Fruit fly (Drosophila melanogaster) whole organism, wandering third instar larva: ENCODE results near the gene MAGE.
A peak's percentile ranks its signal among the peaks of the same experiment; 100 is the strongest.

ENCODE experiments used
- Abd-B ChIP-seq: fragments of >200 bp; optimal IDR thresholded peaks from 2 replicates; lab custom pipeline; 2017; ENCODE audit warnings: missing biosample characterization, missing genetic modification characterization
- CG32264 ChIP-seq: fragments of 200-800 bp; sonication (Bioruptor generic); optimal IDR thresholded peaks from 2 replicates; lab custom pipeline; 2016; ENCODE audit warnings: missing biosample characterization, missing genetic modification characterization
- CG9705 ChIP-seq: fragments of 200-800 bp; sonication (Bioruptor generic); optimal IDR thresholded peaks from 2 replicates; lab custom pipeline; 2018; ENCODE audit warnings: missing biosample characterization, mild to moderate bottlenecking, missing genetic modification characterization
- CrebA ChIP-seq: fragments of 200-800 bp; sonication (Bioruptor generic); optimal IDR thresholded peaks from 2 replicates; lab custom pipeline; 2016; ENCODE audit warnings: missing biosample characterization, mild to moderate bottlenecking, missing genetic modification characterization, borderline replicate concordance
- Dfd ChIP-seq: fragments of >200 bp; optimal IDR thresholded peaks from 2 replicates; lab custom pipeline; 2017; ENCODE audit warnings: missing biosample characterization, missing genetic modification characterization
- Dif ChIP-seq: fragments of 200-275, 200-300 bp; sonication (Bioruptor generic); optimal IDR thresholded peaks from 2 replicates; lab custom pipeline; 2018; ENCODE audit warnings: missing biosample characterization, missing genetic modification characterization; ENCODE audit not compliant: partially characterized antibody
- GATAd ChIP-seq: sonication (Bioruptor generic); optimal IDR thresholded peaks from 2 replicates; lab custom pipeline; 2016; ENCODE audit warnings: missing biosample characterization, missing genetic modification characterization
- HLH106 ChIP-seq: fragments of 200-800 bp; optimal IDR thresholded peaks from 3 replicates; lab custom pipeline; 2019; ENCODE audit warnings: missing biosample characterization, mild to moderate bottlenecking, missing genetic modification characterization, moderate library complexity
- Hnf4 ChIP-seq: fragments of 200-800 bp; sonication (Bioruptor generic); optimal IDR thresholded peaks from 2 replicates; lab custom pipeline; 2016; ENCODE audit warnings: missing biosample characterization, mild to moderate bottlenecking, missing genetic modification characterization
- Hr78 ChIP-seq: fragments of >200 bp; optimal IDR thresholded peaks from 2 replicates; lab custom pipeline; 2017; ENCODE audit warnings: missing biosample characterization, missing genetic modification characterization
- Hr83 ChIP-seq: fragments of 200-300 bp; sonication (Bioruptor generic); optimal IDR thresholded peaks from 2 replicates; lab custom pipeline; 2016; ENCODE audit warnings: missing biosample characterization, mild to moderate bottlenecking, missing genetic modification characterization, moderate library complexity; ENCODE audit not compliant: poor library complexity, severe bottlenecking
- Jra ChIP-seq: sonication (Bioruptor generic); optimal IDR thresholded peaks from 2 replicates; lab custom pipeline; 2016; ENCODE audit warnings: missing biosample characterization, missing genetic modification characterization
- Mio ChIP-seq: sonication (Bioruptor generic); optimal IDR thresholded peaks from 2 replicates; lab custom pipeline; 2016; ENCODE audit warnings: missing biosample characterization, missing genetic modification characterization
- Myc ChIP-seq: fragments of >200 bp; optimal IDR thresholded peaks from 2 replicates; lab custom pipeline; 2017
- N ChIP-seq: fragments of >200 bp; optimal IDR thresholded peaks from 2 replicates; lab custom pipeline; 2018; ENCODE audit warnings: missing biosample characterization, missing external identifiers, missing genetic modification characterization
- OdsH ChIP-seq: fragments of 200-800 bp; sonication (Bioruptor generic); optimal IDR thresholded peaks from 2 replicates; lab custom pipeline; 2016; ENCODE audit warnings: missing biosample characterization, mild to moderate bottlenecking, missing genetic modification characterization
- Rel ChIP-seq, 2 experiments: fragments of 200-800 bp; sonication (Bioruptor generic) in 1 of 2; optimal IDR thresholded peaks; 2 replicates in 1 of 2; 3 replicates in 1 of 2; lab custom pipeline; 2016 to 2019; ENCODE audit warnings: mild to moderate bottlenecking in 2 of 2, missing biosample characterization in 2 of 2, missing genetic modification characterization in 2 of 2, moderate library complexity in 1 of 2
- Sp1 ChIP-seq: fragments of 200-800 bp; sonication (Bioruptor generic); optimal IDR thresholded peaks from 3 replicates; lab custom pipeline; 2019; ENCODE audit warnings: missing biosample characterization, mild to moderate bottlenecking, missing genetic modification characterization, moderate library complexity
- Vsx2 ChIP-seq: fragments of 200-300, 225-300 bp; sonication (Bioruptor generic); optimal IDR thresholded peaks from 2 replicates; lab custom pipeline; 2018; ENCODE audit warnings: missing biosample characterization, missing genetic modification characterization; ENCODE audit not compliant: partially characterized antibody
- br ChIP-seq: fragments of 200-800 bp; sonication (Bioruptor generic); optimal IDR thresholded peaks from 2 replicates; lab custom pipeline; 2016; ENCODE audit warnings: missing biosample characterization, missing genetic modification characterization
- brk ChIP-seq: fragments of 200-800 bp; sonication (Bioruptor generic); optimal IDR thresholded peaks from 2 replicates; lab custom pipeline; 2016; ENCODE audit warnings: missing biosample characterization, mild to moderate bottlenecking, missing genetic modification characterization
- dl ChIP-seq, 2 experiments: fragments of 175-275, 200-275 bp in 1 of 2; fragments of 200-275 bp in 1 of 2; sonication (Bioruptor generic); optimal IDR thresholded peaks; lab custom pipeline; 2018; ENCODE audit warnings: mild to moderate bottlenecking in 2 of 2, missing biosample characterization in 2 of 2, missing genetic modification characterization in 2 of 2, moderate library complexity in 2 of 2; ENCODE audit not compliant: partially characterized antibody in 2 of 2, insufficient read depth in 1 of 2
- dmrt93B ChIP-seq: fragments of 200-800 bp; sonication (Bioruptor generic); optimal IDR thresholded peaks from 2 replicates; lab custom pipeline; 2018; ENCODE audit warnings: missing biosample characterization, mild to moderate bottlenecking, missing genetic modification characterization
- dsf ChIP-seq: sonication (Bioruptor generic); optimal IDR thresholded peaks from 2 replicates; lab custom pipeline; 2016; ENCODE audit warnings: missing biosample characterization, missing genetic modification characterization, borderline replicate concordance
- ey ChIP-seq: fragments of 200-800 bp; sonication (Bioruptor generic); optimal IDR thresholded peaks from 2 replicates; lab custom pipeline; 2016; ENCODE audit warnings: missing biosample characterization, missing genetic modification characterization
- foxo ChIP-seq, 2 experiments: fragments of 200-800 bp; sonication (Bioruptor generic); optimal IDR thresholded peaks; 2 replicates in 1 of 2; 3 replicates in 1 of 2; lab custom pipeline; 2016 to 2017; ENCODE audit warnings: missing biosample characterization in 2 of 2, missing genetic modification characterization in 2 of 2
- fru ChIP-seq: fragments of 200-800 bp; sonication (Bioruptor generic); optimal IDR thresholded peaks from 3 replicates; lab custom pipeline; 2016; ENCODE audit warnings: missing biosample characterization, mild to moderate bottlenecking, missing genetic modification characterization
- h ChIP-seq: fragments of 200-800 bp; sonication (Bioruptor generic); optimal IDR thresholded peaks from 3 replicates; lab custom pipeline; 2016; ENCODE audit warnings: missing biosample characterization, mild to moderate bottlenecking, missing genetic modification characterization
- jim ChIP-seq: fragments of 175-275, 200-325 bp; sonication (Bioruptor generic); optimal IDR thresholded peaks from 2 replicates; lab custom pipeline; 2016; ENCODE audit warnings: missing biosample characterization, mild to moderate bottlenecking, missing genetic modification characterization
- lola ChIP-seq: fragments of >200 bp; optimal IDR thresholded peaks from 2 replicates; lab custom pipeline; 2017; ENCODE audit warnings: missing biosample characterization, missing genetic modification characterization
- pan ChIP-seq: fragments of >200 bp; optimal IDR thresholded peaks from 2 replicates; lab custom pipeline; 2017
- psq ChIP-seq: fragments of 200-800 bp; sonication (Bioruptor generic); optimal IDR thresholded peaks from 3 replicates; lab custom pipeline; 2017; ENCODE audit warnings: missing biosample characterization, mild to moderate bottlenecking, missing genetic modification characterization, moderate library complexity
- rgr ChIP-seq: fragments of 200-800 bp; sonication (Bioruptor generic); optimal IDR thresholded peaks from 3 replicates; lab custom pipeline; 2016; ENCODE audit warnings: missing biosample characterization, mild to moderate bottlenecking, missing genetic modification characterization
- sage ChIP-seq: fragments of 200-800 bp; sonication (Bioruptor generic); optimal IDR thresholded peaks from 2 replicates; lab custom pipeline; 2016; ENCODE audit warnings: missing biosample characterization, mild to moderate bottlenecking, missing genetic modification characterization
- sv ChIP-seq: fragments of 200-800 bp; sonication (Bioruptor generic); optimal IDR thresholded peaks from 3 replicates; lab custom pipeline; 2016; ENCODE audit warnings: missing biosample characterization, missing genetic modification characterization
- tai ChIP-seq: sonication (Bioruptor generic); optimal IDR thresholded peaks from 2 replicates; lab custom pipeline; 2016; ENCODE audit warnings: missing biosample characterization, missing genetic modification characterization
- usp ChIP-seq: fragments of >200 bp; optimal IDR thresholded peaks from 2 replicates; lab custom pipeline; 2017; ENCODE audit warnings: missing biosample characterization, missing genetic modification characterization
- woc ChIP-seq: sonication (Bioruptor generic); optimal IDR thresholded peaks from 2 replicates; lab custom pipeline; 2016; ENCODE audit warnings: missing biosample characterization, mild to moderate bottlenecking, missing genetic modification characterization

Gene MAGE

dm6 chr3R:7108589-7109312 lies 46.2 kb downstream of the MAGE start:
- TF ChIP-seq GATAd (GFP tag; lab: Kevin White, UChicago) (peak; percentile 78), dsf (GFP tag; lab: Kevin White, UChicago) (peak; percentile 74), CG9705 (peak; percentile 91), usp (GFP tag; lab: Kevin White, UChicago) (no peak), woc (GFP tag; lab: Kevin White, UChicago) (peak; percentile 96), N (GFP tag; lab: Kevin White, UChicago) (no peak), Dif (GFP tag; lab: Kevin White, UChicago) (no peak), Jra (GFP tag; lab: Kevin White, UChicago) (peak; percentile 94), pan (lab: Kevin White, UChicago) (no peak), dmrt93B (GFP tag; lab: Kevin White, UChicago) (peak; percentile 94), Hr78 (no peak), Abd-B (GFP tag; lab: Kevin White, UChicago) (no peak), CG32264 (GFP tag; lab: Kevin White, UChicago) (peak; percentile 81), Dfd (GFP tag; lab: Kevin White, UChicago) (no peak), fru (GFP tag; lab: Kevin White, UChicago) (peak; percentile 96), Sp1 (GFP tag; lab: Kevin White, UChicago) (peak; percentile 91), Hr83 (GFP tag; lab: Kevin White, UChicago) (no peak), br (GFP tag; lab: Kevin White, UChicago) (peak; percentile 92), sv (GFP tag; lab: Kevin White, UChicago) (peak; percentile 91), Vsx2 (GFP tag; lab: Kevin White, UChicago) (no peak), foxo (GFP tag; optimal IDR thresholded peaks at IDR 0.05; lab: Kevin White, UChicago) (peak in 1 of 2 experiments; percentile 97), HLH106 (tag; lab: Kevin White, UChicago) (peak; percentile 98), brk (GFP tag; lab: Kevin White, UChicago) (peak; percentile 91), ey (GFP tag; lab: Kevin White, UChicago) (peak; percentile 96), Hnf4 (GFP tag; lab: Kevin White, UChicago) (peak; percentile 94), psq (GFP tag; lab: Kevin White, UChicago) (peak; percentile 92), dl (GFP tag; optimal IDR thresholded peaks at IDR 0.05; lab: Kevin White, UChicago; ENCODE audit: insufficient read depth in 1 of 2, partially characterized antibody in 2 of 2) (peak in 1 of 2 experiments; percentile 18), Rel (GFP tag; optimal IDR thresholded peaks at IDR 0.05; lab: Kevin White, UChicago) (no peak), Rel (tag; optimal IDR thresholded peaks at IDR 0.05; lab: Kevin White, UChicago) (peak; percentile 73), CrebA (GFP tag; lab: Kevin White, UChicago) (peak; percentile 41), jim (GFP tag; lab: Kevin White, UChicago) (peak; percentile 59), h (GFP tag; lab: Kevin White, UChicago) (peak; percentile 97), OdsH (GFP tag; lab: Kevin White, UChicago) (peak; percentile 98), Mio (GFP tag; lab: Kevin White, UChicago) (no peak), rgr (GFP tag; lab: Kevin White, UChicago) (peak; percentile 96), sage (GFP tag; lab: Kevin White, UChicago) (peak; percentile 54), tai (GFP tag; lab: Kevin White, UChicago) (no peak), lola (GFP tag; lab: Kevin White, UChicago) (no peak), Myc (lab: Kevin White, UChicago) (no peak)
- TF ChIP-seq, all 38 proteins: peak for 25
